In genomic region chrX:8075300-8075927, dm6 we compare ENCODE assay signal across 2 fruit fly cellular contexts.
TF ChIP-seq lines count a peak whose summit lies in the region.

Gene Upf2 (minus strand): TSS chrX:8075466.
Gene CG1571 (plus strand): TSS chrX:8075877.

- no peak for TF ChIP-seq CTCF in whole organism, embryonic (GFP tag; optimal IDR thresholded peaks at IDR 0.05; lab: Kevin White, UChicago)

TF ChIP-seq in whole organism, adult, 20 proteins besides CTCF, POLR2A, EP300 and RAD21:
- TF ChIP-seq pad (GFP tag; optimal IDR thresholded peaks at IDR 0.05; lab: Kevin White, UChicago) (no peak), kay (GFP tag; lab: Kevin White, UChicago; ENCODE audit: borderline replicate concordance) (no peak), CG7101 (tag; optimal IDR thresholded peaks at IDR 0.05; lab: Kevin White, UChicago) (peak; percentile 31), cic (GFP tag; optimal IDR thresholded peaks at IDR 0.05; lab: Kevin White, UChicago) (no peak), Crg-1 (GFP tag; optimal IDR thresholded peaks at IDR 0.05; lab: Kevin White, UChicago) (no peak), CG14711 (tag; optimal IDR thresholded peaks at IDR 0.05; lab: Kevin White, UChicago) (peak; percentile 12), ovo (GFP tag; optimal IDR thresholded peaks at IDR 0.05; lab: Kevin White, UChicago) (no peak), CG33017 (tag; optimal IDR thresholded peaks at IDR 0.05; lab: Kevin White, UChicago) (no peak), CG7045 (GFP tag; optimal IDR thresholded peaks at IDR 0.05; lab: Kevin White, UChicago) (no peak), CG12768 (GFP tag; optimal IDR thresholded peaks at IDR 0.05; lab: Kevin White, UChicago) (no peak), Mnt (GFP tag; optimal IDR thresholded peaks at IDR 0.05; lab: Kevin White, UChicago) (peak; percentile 70), bab1 (GFP tag; optimal IDR thresholded peaks at IDR 0.05; lab: Kevin White, UChicago) (peak; percentile 77)

TF ChIP-seq in whole organism, embryonic, 481 proteins besides CTCF, POLR2A, EP300 and RAD21 (continues in another document):
- TF ChIP-seq Gsc (GFP tag; IDR thresholded peaks at IDR 0.05; lab: Robert Waterston, UW) (no peak), CkIIα-i1 (GFP tag; IDR thresholded peaks at IDR 0.05; lab: Robert Waterston, UW) (no peak), so (GFP tag; IDR thresholded peaks at IDR 0.05; lab: Robert Waterston, UW) (no peak), Nf-YC (tag; optimal IDR thresholded peaks at IDR 0.05; lab: Kevin White, UChicago) (no peak), zfh2 (GFP tag; optimal IDR thresholded peaks at IDR 0.05; lab: Kevin White, UChicago) (no peak), pzg (GFP tag; optimal IDR thresholded peaks at IDR 0.05; lab: Kevin White, UChicago) (peak; percentile 87), Lim3 (GFP tag; IDR thresholded peaks at IDR 0.05; lab: Robert Waterston, UW) (no peak), kni (GFP tag; optimal IDR thresholded peaks at IDR 0.05; lab: Kevin White, UChicago) (no peak), ATbp (GFP tag; optimal IDR thresholded peaks at IDR 0.05; lab: Kevin White, UChicago) (no peak), CG15073 (GFP tag; optimal IDR thresholded peaks at IDR 0.05; lab: Kevin White, UChicago) (no peak), pb (GFP tag; optimal IDR thresholded peaks at IDR 0.05; lab: Kevin White, UChicago) (no peak), cato (GFP tag; optimal IDR thresholded peaks at IDR 0.05; lab: Kevin White, UChicago; ENCODE audit: borderline replicate concordance) (no peak), hth (optimal IDR thresholded peaks at IDR 0.05; lab: Kevin White, UChicago) (no peak), odd (GFP tag; optimal IDR thresholded peaks at IDR 0.05; lab: Kevin White, UChicago) (no peak), ac (GFP tag; optimal IDR thresholded peaks at IDR 0.05; lab: Kevin White, UChicago) (no peak), Myb (GFP tag; optimal IDR thresholded peaks at IDR 0.05; lab: Kevin White, UChicago) (peak; percentile 97), CG6813 (GFP tag; optimal IDR thresholded peaks at IDR 0.05; lab: Kevin White, UChicago) (no peak), CG14965 (GFP tag; optimal IDR thresholded peaks at IDR 0.05; lab: Kevin White, UChicago; ENCODE audit: borderline replicate concordance) (no peak), CG13287 (GFP tag; IDR thresholded peaks at IDR 0.05; lab: Robert Waterston, UW; ENCODE audit: partially characterized antibody) (peak; percentile 79), CG6791 (GFP tag; IDR thresholded peaks at IDR 0.05; lab: Robert Waterston, UW; ENCODE audit: partially characterized antibody) (peak; percentile 81), Spps (tag; optimal IDR thresholded peaks at IDR 0.05; lab: Kevin White, UChicago) (no peak), CG32532 (GFP tag; IDR thresholded peaks at IDR 0.05; lab: Robert Waterston, UW) (no peak), CG12155 (GFP tag; optimal IDR thresholded peaks at IDR 0.05; lab: Kevin White, UChicago) (no peak), NFAT (GFP tag; IDR thresholded peaks at IDR 0.05; lab: Robert Waterston, UW) (no peak), Nf-YA (GFP tag; IDR thresholded peaks at IDR 0.05; lab: Robert Waterston, UW) (no peak), CG8765 (GFP tag; IDR thresholded peaks at IDR 0.05; lab: Robert Waterston, UW) (no peak), fru (optimal IDR thresholded peaks at IDR 0.05; lab: Kevin White, UChicago) (no peak), Side (GFP tag; optimal IDR thresholded peaks at IDR 0.05; lab: Kevin White, UChicago) (no peak), trh (GFP tag; optimal IDR thresholded peaks at IDR 0.05; lab: Kevin White, UChicago) (no peak), gro (GFP tag; optimal IDR thresholded peaks at IDR 0.05; lab: Kevin White, UChicago) (peak; percentile 4), Hr3 (GFP tag; optimal IDR thresholded peaks at IDR 0.05; lab: Kevin White, UChicago) (no peak), CG3407 (GFP tag; optimal IDR thresholded peaks at IDR 0.05; lab: Kevin White, UChicago) (no peak), abd-A (tag; optimal IDR thresholded peaks at IDR 0.05; lab: Kevin White, UChicago) (no peak), CG10462 (GFP tag; optimal IDR thresholded peaks at IDR 0.05; lab: Kevin White, UChicago) (no peak), Neu2 (GFP tag; optimal IDR thresholded peaks at IDR 0.05; lab: Kevin White, UChicago; ENCODE audit: borderline replicate concordance) (no peak), CG1792 (GFP tag; optimal IDR thresholded peaks at IDR 0.05; lab: Kevin White, UChicago) (no peak), Oli (tag; optimal IDR thresholded peaks at IDR 0.05; lab: Kevin White, UChicago) (no peak), Deaf1 (tag; optimal IDR thresholded peaks at IDR 0.05; lab: Kevin White, UChicago) (no peak), CG34224 (GFP tag; IDR thresholded peaks at IDR 0.05; lab: Robert Waterston, UW; ENCODE audit: partially characterized antibody) (peak; percentile 74), CG16815 (GFP tag; optimal IDR thresholded peaks at IDR 0.05; lab: Kevin White, UChicago) (no peak), fd102C (GFP tag; optimal IDR thresholded peaks at IDR 0.05; lab: Kevin White, UChicago) (no peak), ttk (GFP tag; IDR thresholded peaks at IDR 0.05; lab: Robert Waterston, UW) (no peak), CG14014 (GFP tag; IDR thresholded peaks at IDR 0.05; lab: Robert Waterston, UW) (no peak), H15 (GFP tag; IDR thresholded peaks at IDR 0.05; lab: Robert Waterston, UW) (no peak), ERR (GFP tag; optimal IDR thresholded peaks at IDR 0.05; lab: Kevin White, UChicago) (no peak), aop (GFP tag; IDR thresholded peaks at IDR 0.05; lab: Robert Waterston, UW) (no peak), CG11247 (GFP tag; IDR thresholded peaks at IDR 0.05; lab: Robert Waterston, UW) (no peak), lilli (GFP tag; optimal IDR thresholded peaks at IDR 0.05; lab: Kevin White, UChicago) (no peak), chinmo (GFP tag; IDR thresholded peaks at IDR 0.05; lab: Robert Waterston, UW; ENCODE audit: partially characterized antibody) (0 out of 4 replicates have a peak, but pooled peaks have one; percentile 19), D (optimal IDR thresholded peaks at IDR 0.05; lab: Kevin White, UChicago) (no peak), D (GFP tag; optimal IDR thresholded peaks at IDR 0.05; lab: Kevin White, UChicago) (no peak), CG1024 (GFP tag; IDR thresholded peaks at IDR 0.05; lab: Robert Waterston, UW) (no peak), pnt (GFP tag; optimal IDR thresholded peaks at IDR 0.05; lab: Kevin White, UChicago) (no peak), croc (GFP tag; conservative IDR thresholded peaks at IDR 0.05; lab: Robert Waterston, UW) (no peak), sima (GFP tag; optimal IDR thresholded peaks at IDR 0.05; lab: Kevin White, UChicago) (no peak), CG4707 (GFP tag; optimal IDR thresholded peaks at IDR 0.05; lab: Kevin White, UChicago) (no peak), CG14667 (GFP tag; IDR thresholded peaks at IDR 0.05; lab: Robert Waterston, UW) (no peak), psq (GFP tag; optimal IDR thresholded peaks at IDR 0.05; lab: Kevin White, UChicago) (no peak), mld (GFP tag; IDR thresholded peaks at IDR 0.05; lab: Robert Waterston, UW; ENCODE audit: partially characterized antibody) (peak; percentile 73; the same call in 2 of the 3 replicates), Sry-δ (GFP tag; optimal IDR thresholded peaks at IDR 0.05; lab: Kevin White, UChicago) (peak; percentile 76), CG2116 (GFP tag; optimal IDR thresholded peaks at IDR 0.05; lab: Kevin White, UChicago) (peak; percentile 84), HLH4C (GFP tag; IDR thresholded peaks at IDR 0.05; lab: Robert Waterston, UW; ENCODE audit: partially characterized antibody) (peak; percentile 79), CG12219 (GFP tag; optimal IDR thresholded peaks at IDR 0.05; lab: Kevin White, UChicago) (no peak), Fer1 (GFP tag; optimal IDR thresholded peaks at IDR 0.05; lab: Kevin White, UChicago) (no peak), ro (GFP tag; IDR thresholded peaks at IDR 0.05; lab: Robert Waterston, UW) (no peak), al (GFP tag; IDR thresholded peaks at IDR 0.05; lab: Robert Waterston, UW) (no peak), gfzf (GFP tag; optimal IDR thresholded peaks at IDR 0.05; lab: Kevin White, UChicago) (peak; percentile 85), E2f2 (GFP tag; IDR thresholded peaks at IDR 0.05; lab: Robert Waterston, UW) (peak; percentile 75), Mad (GFP tag; optimal IDR thresholded peaks at IDR 0.05; lab: Kevin White, UChicago) (no peak), HHEX (GFP tag; optimal IDR thresholded peaks at IDR 0.05; lab: Kevin White, UChicago) (no peak), CG9215 (GFP tag; IDR thresholded peaks at IDR 0.05; lab: Robert Waterston, UW) (no peak), HLH3B (GFP tag; IDR thresholded peaks at IDR 0.05; lab: Robert Waterston, UW) (no peak), vfl (GFP tag; optimal IDR thresholded peaks at IDR 0.05; lab: Kevin White, UChicago) (no peak), CG2875 (GFP tag; optimal IDR thresholded peaks at IDR 0.05; lab: Kevin White, UChicago) (no peak), chn (GFP tag; optimal IDR thresholded peaks at IDR 0.05; lab: Kevin White, UChicago) (peak; percentile 9), dm (GFP tag; optimal IDR thresholded peaks at IDR 0.05; lab: Kevin White, UChicago) (peak; percentile 73), Bgb (GFP tag; IDR thresholded peaks at IDR 0.05; lab: Robert Waterston, UW; ENCODE audit: partially characterized antibody) (peak; percentile 82), Max (GFP tag; optimal IDR thresholded peaks at IDR 0.05; lab: Kevin White, UChicago) (peak; percentile 56), unc-4 (GFP tag; IDR thresholded peaks at IDR 0.05; lab: Robert Waterston, UW; ENCODE audit: partially characterized antibody) (peak; percentile 58; the same call in 1 of the 2 replicates), Elba2 (GFP tag; optimal IDR thresholded peaks at IDR 0.05; lab: Kevin White, UChicago) (no peak), PHDP (tag; optimal IDR thresholded peaks at IDR 0.05; lab: Kevin White, UChicago) (no peak), bbx (GFP tag; IDR thresholded peaks at IDR 0.05; lab: Robert Waterston, UW; ENCODE audit: partially characterized antibody) (peak; percentile 79), dpn (GFP tag; optimal IDR thresholded peaks at IDR 0.05; lab: Kevin White, UChicago) (peak in 1 of 2 experiments; percentile 4)
